Fruit fly (Drosophila melanogaster) whole organism, adult: ENCODE results near the gene CG3632.

Source experiments
- CG11617 ChIP-seq: fragments of 200-800 bp; sonication (Bioruptor generic); optimal IDR thresholded peaks from 2 replicates; lab custom pipeline; 2017; ENCODE audit warnings: mild to moderate bottlenecking, missing biosample characterization, missing genetic modification reagents, missing genetic modification characterization
- CG12768 ChIP-seq: fragments of 200-800 bp; sonication (Bioruptor generic); optimal IDR thresholded peaks from 2 replicates; lab custom pipeline; 2017; ENCODE audit warnings: missing biosample characterization, missing genetic modification characterization, mild to moderate bottlenecking, moderate library complexity, missing genetic modification reagents
- CG14711 ChIP-seq: fragments of 200-800 bp; sonication (Bioruptor generic); optimal IDR thresholded peaks from 2 replicates; lab custom pipeline; 2018; ENCODE audit warnings: missing biosample characterization, mild to moderate bottlenecking, missing genetic modification characterization, moderate library complexity
- CG1620 ChIP-seq: fragments of 200-800 bp; sonication (Bioruptor generic); optimal IDR thresholded peaks from 2 replicates; lab custom pipeline; 2016; ENCODE audit warnings: missing biosample characterization, missing genetic modification characterization
- CG33017 ChIP-seq: fragments of 200-800 bp; sonication (Bioruptor generic); optimal IDR thresholded peaks from 2 replicates; lab custom pipeline; 2018; ENCODE audit warnings: missing biosample characterization, mild to moderate bottlenecking, missing genetic modification characterization, moderate library complexity
- CG5204 ChIP-seq: fragments of 200-800 bp; sonication (Bioruptor generic); optimal IDR thresholded peaks from 2 replicates; lab custom pipeline; 2016; ENCODE audit warnings: missing biosample characterization, missing genetic modification characterization
- CG7045 ChIP-seq: fragments of 200-800 bp; sonication (Bioruptor generic); optimal IDR thresholded peaks from 2 replicates; lab custom pipeline; 2017; ENCODE audit warnings: missing biosample characterization, mild to moderate bottlenecking, missing genetic modification characterization
- CG7101 ChIP-seq: fragments of 200-800 bp; sonication (Bioruptor generic); optimal IDR thresholded peaks from 2 replicates; lab custom pipeline; 2018; ENCODE audit warnings: missing biosample characterization, mild to moderate bottlenecking, missing genetic modification characterization, moderate library complexity
- Clk ChIP-seq: fragments of 200-800 bp; sonication (Bioruptor generic); optimal IDR thresholded peaks from 2 replicates; lab custom pipeline; 2017; ENCODE audit warnings: missing biosample characterization, missing genetic modification characterization
- Crg-1 ChIP-seq: fragments of 200-800 bp; sonication (Bioruptor generic); optimal IDR thresholded peaks from 2 replicates; lab custom pipeline; 2016; ENCODE audit warnings: missing biosample characterization, missing genetic modification characterization
- Hr96 ChIP-seq: fragments of 200-800 bp; sonication (Bioruptor generic); optimal IDR thresholded peaks from 2 replicates; lab custom pipeline; 2016; ENCODE audit warnings: missing biosample characterization, missing genetic modification characterization
- Mnt ChIP-seq: fragments of 200-800 bp; sonication (Bioruptor generic); optimal IDR thresholded peaks from 2 replicates; lab custom pipeline; 2016; ENCODE audit warnings: missing biosample characterization, mild to moderate bottlenecking, missing genetic modification characterization
- bab1 ChIP-seq: fragments of 200-800 bp; sonication (Bioruptor generic); optimal IDR thresholded peaks from 3 replicates; lab custom pipeline; 2019; ENCODE audit warnings: missing biosample characterization, mild to moderate bottlenecking, missing genetic modification characterization, moderate library complexity
- cic ChIP-seq: fragments of 200-800 bp; sonication (Bioruptor generic); optimal IDR thresholded peaks from 2 replicates; lab custom pipeline; 2017; ENCODE audit warnings: missing biosample characterization, mild to moderate bottlenecking, missing genetic modification characterization, moderate library complexity
- cnc ChIP-seq, 2 experiments: fragments of >200 bp; optimal IDR thresholded peaks; 2 replicates each; lab custom pipeline; 2017
- kay ChIP-seq: fragments of 200-800 bp; sonication (Bioruptor generic); peaks from one replicate; lab custom pipeline; 2016; ENCODE audit warnings: missing biosample characterization, missing genetic modification characterization, borderline replicate concordance
- ovo ChIP-seq: fragments of 200-800 bp; sonication (Bioruptor generic); optimal IDR thresholded peaks from 2 replicates; lab custom pipeline; 2016; ENCODE audit warnings: missing biosample characterization, missing genetic modification characterization
- pad ChIP-seq: fragments of 200-800 bp; sonication (Bioruptor generic); optimal IDR thresholded peaks from 3 replicates; lab custom pipeline; 2017; ENCODE audit warnings: missing biosample characterization, missing genetic modification characterization, mild to moderate bottlenecking, moderate library complexity, missing genetic modification reagents
- tj ChIP-seq: fragments of 200-800 bp; sonication (Bioruptor generic); optimal IDR thresholded peaks from 3 replicates; lab custom pipeline; 2017; ENCODE audit warnings: missing biosample characterization, mild to moderate bottlenecking, missing genetic modification characterization, moderate library complexity
- toe ChIP-seq: fragments of 200-800 bp; sonication (Bioruptor generic); optimal IDR thresholded peaks from 2 replicates; lab custom pipeline; 2016; ENCODE audit warnings: missing biosample characterization, missing genetic modification characterization

The CG3632 gene

DNA sequence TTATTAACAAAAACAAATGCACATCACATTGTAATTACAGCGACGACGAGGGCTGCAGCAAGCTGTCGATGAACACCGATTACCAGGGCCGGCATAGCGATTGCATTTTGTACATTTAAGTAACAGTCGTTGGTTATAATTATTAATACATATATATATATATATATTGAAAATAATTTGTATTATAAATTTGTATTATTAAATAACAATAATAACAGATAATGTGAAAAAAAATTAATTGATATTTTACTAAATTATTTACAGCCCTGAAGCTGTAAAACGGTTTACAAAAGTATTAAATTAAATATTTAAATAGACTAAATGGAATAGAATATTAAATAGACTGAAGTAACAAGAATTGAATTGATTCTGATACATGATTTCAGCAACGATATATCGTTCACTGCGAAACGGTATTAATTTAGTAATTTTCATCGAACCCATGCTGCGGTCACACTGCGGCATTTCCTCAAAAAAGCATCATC is 20.6 kb upstream of the CG3632 start, which contains the start of the genes kat80 and Prosalpha4:
Gene kat80 (minus strand): TSS at position 327 of the 485 bp plus-strand sequence.
Gene Prosalpha4 (plus strand): TSS at position 417 of the 485 bp plus-strand sequence.
- no peak for TF ChIP-seq cic (GFP tag; lab: Kevin White, UChicago)
- no peak for TF ChIP-seq Crg-1 (GFP tag; lab: Kevin White, UChicago)
- no peak for TF ChIP-seq CG12768 (GFP tag; lab: Kevin White, UChicago)
- no peak for TF ChIP-seq Hr96 (GFP tag; lab: Kevin White, UChicago)
- peak; percentile 41 for TF ChIP-seq tj (GFP tag; lab: Kevin White, UChicago)
- peak; percentile 22 for TF ChIP-seq pad
- TF ChIP-seq CG14711 (tag; lab: Kevin White, UChicago) = peak; percentile 72
- TF ChIP-seq ovo (GFP tag; lab: Kevin White, UChicago) = peak; percentile 20
- TF ChIP-seq bab1 (GFP tag; lab: Kevin White, UChicago) = no peak
- TF ChIP-seq Clk (GFP tag; lab: Kevin White, UChicago) = no peak
- no peak for TF ChIP-seq kay
- TF ChIP-seq cnc (optimal IDR thresholded peaks at IDR 0.05; lab: Kevin White, UChicago) = no peak
- TF ChIP-seq CG7101 (tag; lab: Kevin White, UChicago) = peak; percentile 68
- TF ChIP-seq toe (GFP tag; lab: Kevin White, UChicago) = peak; percentile 49
- no peak for TF ChIP-seq CG5204 (GFP tag; lab: Kevin White, UChicago)
- no peak for TF ChIP-seq CG7045 (GFP tag; lab: Kevin White, UChicago)
- TF ChIP-seq CG1620 = peak; percentile 26
- no peak for TF ChIP-seq CG33017
- peak; percentile 32 for TF ChIP-seq Mnt (GFP tag; lab: Kevin White, UChicago)
- TF ChIP-seq CG11617 (GFP tag; lab: Kevin White, UChicago) = peak; percentile 68

dm6 chrX:16277878-16278506 is 18.5 kb upstream of the CG3632 start, which contains the start of gene eas:
Gene eas, plus strand, starts transcription at chrX:16278328.
- TF ChIP-seq CG14711 (tag; lab: Kevin White, UChicago) = no peak
- no peak for TF ChIP-seq Hr96 (GFP tag; lab: Kevin White, UChicago)
- no peak for TF ChIP-seq Clk (GFP tag; lab: Kevin White, UChicago)
- peak; percentile 30 for TF ChIP-seq CG1620
- peak; percentile 28 for TF ChIP-seq ovo (GFP tag; lab: Kevin White, UChicago)
- TF ChIP-seq tj (GFP tag; lab: Kevin White, UChicago) = no peak
- no peak for TF ChIP-seq cic (GFP tag; lab: Kevin White, UChicago)
- TF ChIP-seq CG7045 (GFP tag; lab: Kevin White, UChicago) = no peak
- TF ChIP-seq bab1 (GFP tag; lab: Kevin White, UChicago) = no peak
- no peak for TF ChIP-seq toe (GFP tag; lab: Kevin White, UChicago)
- TF ChIP-seq pad = no peak
- peak; percentile 33 for TF ChIP-seq Mnt (GFP tag; lab: Kevin White, UChicago)
- peak in 1 of 2 experiments; percentile 59 for TF ChIP-seq cnc (optimal IDR thresholded peaks at IDR 0.05; lab: Kevin White, UChicago)
- TF ChIP-seq CG33017 = peak; percentile 6

- peak; percentile 74 for TF ChIP-seq CG14711 (tag; lab: Kevin White, UChicago)
- TF ChIP-seq CG7101 (tag; lab: Kevin White, UChicago) = peak; percentile 89
- no peak for TF ChIP-seq cnc (optimal IDR thresholded peaks at IDR 0.05; lab: Kevin White, UChicago)
- TF ChIP-seq pad = peak; percentile 58
- TF ChIP-seq bab1 (GFP tag; lab: Kevin White, UChicago) = peak; percentile 91
- TF ChIP-seq ovo (GFP tag; lab: Kevin White, UChicago) = peak; percentile 61
- TF ChIP-seq Mnt (GFP tag; lab: Kevin White, UChicago) = peak; percentile 40
- TF ChIP-seq CG12768 (GFP tag; lab: Kevin White, UChicago) = peak; percentile 68
- TF ChIP-seq Clk (GFP tag; lab: Kevin White, UChicago) = no peak
- peak; percentile 80 for TF ChIP-seq CG11617 (GFP tag; lab: Kevin White, UChicago)
- TF ChIP-seq Hr96 (GFP tag; lab: Kevin White, UChicago) = peak; percentile 81
- peak; percentile 20 for TF ChIP-seq Crg-1 (GFP tag; lab: Kevin White, UChicago)
- peak; percentile 62 for TF ChIP-seq CG5204 (GFP tag; lab: Kevin White, UChicago)
- peak; percentile 70 for TF ChIP-seq tj (GFP tag; lab: Kevin White, UChicago)
- peak; percentile 81 for TF ChIP-seq CG7045 (GFP tag; lab: Kevin White, UChicago)
- TF ChIP-seq CG33017 = peak; percentile 65
- TF ChIP-seq kay = no peak
- TF ChIP-seq toe (GFP tag; lab: Kevin White, UChicago) = peak; percentile 66
- TF ChIP-seq cic (GFP tag; lab: Kevin White, UChicago) = no peak
- TF ChIP-seq CG1620 = peak; percentile 20
Measured at dm6 chrX:16278783-16279182, 17.7 kb upstream of the CG3632 start.

DNA sequence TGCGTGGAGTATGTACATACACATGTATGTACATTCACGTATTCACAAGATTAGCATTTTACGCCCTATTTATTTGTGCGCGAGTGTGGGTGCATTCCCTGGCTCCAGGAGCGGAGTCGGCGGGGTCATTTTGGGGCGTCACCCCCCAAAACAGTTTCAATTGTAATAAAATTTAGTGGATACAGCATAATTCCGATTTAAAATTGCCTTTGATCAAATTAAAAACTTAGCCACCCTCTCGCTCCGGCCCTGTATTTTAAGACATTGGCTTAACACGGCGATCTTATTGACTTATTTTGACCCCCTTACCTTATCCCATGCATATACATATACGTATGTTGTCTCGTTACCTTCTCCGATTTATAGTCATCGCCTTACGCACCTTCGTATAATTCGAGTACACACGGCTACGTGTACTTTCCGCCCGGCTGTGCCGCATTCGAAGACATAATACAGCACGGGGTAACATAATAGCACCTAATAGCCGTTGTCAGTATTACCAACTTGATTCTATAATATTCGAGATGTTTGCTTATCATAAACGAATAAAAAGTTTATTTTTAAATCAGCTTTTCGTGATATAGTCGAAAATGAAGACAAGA is 17.0 kb upstream of the CG3632 start:
- TF ChIP-seq pad (peak; percentile 58), CG1620 (peak; percentile 11), CG14711 (tag; lab: Kevin White, UChicago) (peak; percentile 67), ovo (GFP tag; lab: Kevin White, UChicago) (no peak), CG33017 (peak; percentile 63), cic (GFP tag; lab: Kevin White, UChicago) (no peak), bab1 (GFP tag; lab: Kevin White, UChicago) (peak; percentile 32), cnc (optimal IDR thresholded peaks at IDR 0.05; lab: Kevin White, UChicago) (no peak), Hr96 (GFP tag; lab: Kevin White, UChicago) (no peak), CG7045 (GFP tag; lab: Kevin White, UChicago) (peak; percentile 49), CG5204 (GFP tag; lab: Kevin White, UChicago) (peak; percentile 12), kay (peak; percentile 45), CG11617 (GFP tag; lab: Kevin White, UChicago) (no peak), Clk (GFP tag; lab: Kevin White, UChicago) (no peak), Mnt (GFP tag; lab: Kevin White, UChicago) (no peak), tj (GFP tag; lab: Kevin White, UChicago) (no peak), toe (GFP tag; lab: Kevin White, UChicago) (peak; percentile 74), Crg-1 (GFP tag; lab: Kevin White, UChicago) (peak; percentile 50), CG12768 (GFP tag; lab: Kevin White, UChicago) (peak; percentile 81), CG7101 (tag; lab: Kevin White, UChicago) (peak; percentile 83)
